Fruit fly (Drosophila melanogaster) whole organism, embryonic: ENCODE data around the gene CG12661.

ENCODE experiments used
- CG10366 ChIP-seq: fragments of 200-800 bp; sonication (Bioruptor generic); IDR thresholded peaks from 2 replicates; pipeline ENCODE4 v1.3.6; 2022; ENCODE audit warnings: missing biosample characterization, missing genetic modification characterization
- CG11093 ChIP-seq: fragments of 200-800 bp; sonication (Bioruptor generic); IDR thresholded peaks from 3 replicates; pipeline ENCODE4 v1.3.6; 2022; ENCODE audit warnings: missing biosample characterization, missing genetic modification characterization
- CG12391 ChIP-seq: fragments of 200-800 bp; sonication (Bioruptor generic); optimal IDR thresholded peaks from 3 replicates; lab custom pipeline; 2018; ENCODE audit warnings: missing biosample characterization, mild to moderate bottlenecking, missing genetic modification characterization, moderate library complexity
- CG12659 ChIP-seq: fragments of 200-800 bp; sonication (Bioruptor generic); optimal IDR thresholded peaks from 3 replicates; lab custom pipeline; 2017; ENCODE audit warnings: mild to moderate bottlenecking, missing biosample characterization, missing genetic modification reagents, missing genetic modification characterization
- CG12769 ChIP-seq: fragments of 200-800 bp; sonication (Bioruptor generic); optimal IDR thresholded peaks from 2 replicates; lab custom pipeline; 2019; ENCODE audit warnings: missing biosample characterization, mild to moderate bottlenecking, missing genetic modification characterization, moderate library complexity
- CG13287 ChIP-seq: fragments of 200-800 bp; sonication (Bioruptor generic); IDR thresholded peaks from 2 replicates; pipeline ENCODE4 v1.3.6; 2022; ENCODE audit warnings: missing biosample characterization, missing genetic modification characterization; ENCODE audit not compliant: partially characterized antibody
- CG14014 ChIP-seq: fragments of 200-800 bp; sonication (Bioruptor generic); IDR thresholded peaks from 2 replicates; pipeline ENCODE4 v1.3.6; 2022; ENCODE audit warnings: missing biosample characterization, missing genetic modification characterization
- CG14710 ChIP-seq: fragments of 200-800 bp; sonication (Bioruptor generic); optimal IDR thresholded peaks from 3 replicates; lab custom pipeline; 2019; ENCODE audit warnings: missing biosample characterization, mild to moderate bottlenecking, missing genetic modification characterization, moderate library complexity
- CG17328 ChIP-seq: fragments of 200-800 bp; sonication (Bioruptor generic); IDR thresholded peaks from 2 replicates; pipeline ENCODE4 v1.3.6; 2022; ENCODE audit warnings: missing biosample characterization, missing genetic modification characterization
- CG17359 ChIP-seq: fragments of 200-800 bp; sonication (Bioruptor generic); optimal IDR thresholded peaks from 3 replicates; lab custom pipeline; 2018; ENCODE audit warnings: missing biosample characterization, mild to moderate bottlenecking, missing genetic modification characterization, moderate library complexity
- CG17612 ChIP-seq: fragments of 200-800 bp; sonication (Bioruptor generic); IDR thresholded peaks from 2 replicates; pipeline ENCODE4 v1.3.6; 2022; ENCODE audit warnings: missing biosample characterization, missing genetic modification characterization
- CG30403 ChIP-seq: fragments of 200-800 bp; sonication (Bioruptor generic); optimal IDR thresholded peaks from 3 replicates; lab custom pipeline; 2016; ENCODE audit warnings: missing biosample characterization, missing genetic modification characterization
- CG30431 ChIP-seq: fragments of 200-800 bp; sonication (Bioruptor generic); optimal IDR thresholded peaks from 2 replicates; lab custom pipeline; 2017; ENCODE audit warnings: missing biosample characterization, missing genetic modification characterization
- CG32772 ChIP-seq: fragments of 200-800 bp; sonication (Bioruptor generic); IDR thresholded peaks from 2 replicates; pipeline ENCODE4 v1.3.6; 2022; ENCODE audit warnings: missing biosample characterization, missing genetic modification characterization
- CG3407 ChIP-seq: fragments of 200-800 bp; sonication (Bioruptor generic); optimal IDR thresholded peaks from 2 replicates; lab custom pipeline; 2018; ENCODE audit warnings: missing biosample characterization, mild to moderate bottlenecking, missing genetic modification characterization
- CG34422 ChIP-seq: fragments of 200-800 bp; sonication (Bioruptor generic); IDR thresholded peaks from 3 replicates; pipeline ENCODE4 v1.3.6; 2022; ENCODE audit warnings: missing biosample characterization, missing genetic modification characterization
- CG4404 ChIP-seq: fragments of 200-800 bp; sonication (Bioruptor generic); IDR thresholded peaks from 2 replicates; pipeline ENCODE4 v1.3.6; 2022; ENCODE audit warnings: missing biosample characterization, missing genetic modification characterization
- CG6689 ChIP-seq: fragments of 200-800 bp; sonication (Bioruptor generic); IDR thresholded peaks from 2 replicates; pipeline ENCODE4 v1.3.6; 2022; ENCODE audit warnings: missing biosample characterization, missing genetic modification characterization
- CG8478 ChIP-seq: fragments of >200 bp; optimal IDR thresholded peaks from 2 replicates; lab custom pipeline; 2018
- CG9437 ChIP-seq: fragments of 200-800 bp; sonication (Bioruptor generic); optimal IDR thresholded peaks from 2 replicates; lab custom pipeline; 2018; ENCODE audit warnings: missing biosample characterization, mild to moderate bottlenecking, missing genetic modification characterization
- Dbx ChIP-seq: fragments of 200-800 bp; sonication (Bioruptor generic); IDR thresholded peaks from 3 replicates; pipeline ENCODE4 v1.3.6; 2022; ENCODE audit warnings: missing biosample characterization, missing genetic modification characterization
- Dip3 ChIP-seq: fragments of 200-800 bp; sonication (Bioruptor generic); optimal IDR thresholded peaks from 3 replicates; lab custom pipeline; 2016; ENCODE audit warnings: missing biosample characterization, missing genetic modification characterization
- Doc3 ChIP-seq: fragments of 200-800 bp; sonication (Bioruptor generic); IDR thresholded peaks from 3 replicates; pipeline ENCODE4 v1.3.6; 2022; ENCODE audit warnings: missing biosample characterization, missing genetic modification characterization; ENCODE audit not compliant: partially characterized antibody
- E2f1 ChIP-seq: fragments of 200-800 bp; sonication (Bioruptor generic); IDR thresholded peaks from 2 replicates; pipeline ENCODE4 v1.3.6; 2022; ENCODE audit warnings: missing biosample characterization, missing genetic modification characterization
- ERR ChIP-seq: fragments of 200-800 bp; sonication (Bioruptor generic); optimal IDR thresholded peaks from 2 replicates; lab custom pipeline; 2016; ENCODE audit warnings: missing biosample characterization, missing genetic modification characterization
- Hand ChIP-seq: fragments of 200-800 bp; sonication (Bioruptor generic); optimal IDR thresholded peaks from 2 replicates; lab custom pipeline; 2017; ENCODE audit warnings: mild to moderate bottlenecking, missing biosample characterization, missing genetic modification reagents, missing genetic modification characterization
- HmgD ChIP-seq: fragments of 200-800 bp; sonication (Bioruptor generic); optimal IDR thresholded peaks from 3 replicates; lab custom pipeline; 2016; ENCODE audit warnings: missing biosample characterization, missing genetic modification characterization
- Max ChIP-seq: fragments of 200-800 bp; sonication (Bioruptor generic); optimal IDR thresholded peaks from 2 replicates; lab custom pipeline; 2016; ENCODE audit warnings: missing biosample characterization, mild to moderate bottlenecking, missing genetic modification characterization
- Nf-YA ChIP-seq: fragments of 200-800 bp; sonication (Bioruptor generic); IDR thresholded peaks from 2 replicates; pipeline ENCODE4 v1.3.6; 2022; ENCODE audit warnings: missing biosample characterization, missing genetic modification characterization
- Ptx1 ChIP-seq: fragments of 200-800 bp; sonication (Bioruptor generic); IDR thresholded peaks from 2 replicates; pipeline ENCODE4 v1.3.6; 2022; ENCODE audit warnings: missing biosample characterization, missing genetic modification characterization
- Sox102F ChIP-seq: fragments of 200-800 bp; sonication (Bioruptor generic); optimal IDR thresholded peaks from 2 replicates; lab custom pipeline; 2018; ENCODE audit warnings: missing biosample characterization, mild to moderate bottlenecking, missing genetic modification characterization, moderate library complexity
- Ssrp ChIP-seq: fragments of 200-800 bp; sonication (Bioruptor generic); optimal IDR thresholded peaks from 2 replicates; lab custom pipeline; 2018; ENCODE audit warnings: missing biosample characterization, mild to moderate bottlenecking, missing genetic modification characterization, moderate library complexity
- TFAM ChIP-seq: fragments of 200-800 bp; sonication (Bioruptor generic); optimal IDR thresholded peaks from 2 replicates; lab custom pipeline; 2017; ENCODE audit warnings: missing biosample characterization, missing genetic modification characterization, inconsistent platforms
- Xrp1 ChIP-seq: fragments of 200-800 bp; sonication (Bioruptor generic); IDR thresholded peaks from 2 replicates; pipeline ENCODE4 v1.3.6; 2022; ENCODE audit warnings: missing biosample characterization, missing genetic modification characterization
- ab ChIP-seq: fragments of 200-800 bp; sonication (Bioruptor generic); optimal IDR thresholded peaks from 2 replicates; lab custom pipeline; 2016; ENCODE audit warnings: missing biosample characterization, missing genetic modification characterization
- aop ChIP-seq: fragments of 200-800 bp; sonication (Bioruptor generic); IDR thresholded peaks from 2 replicates; pipeline ENCODE4 v1.3.6; 2022; ENCODE audit warnings: missing biosample characterization, missing genetic modification characterization
- az2 ChIP-seq: fragments of 200-800 bp; sonication (Bioruptor generic); optimal IDR thresholded peaks from 3 replicates; lab custom pipeline; 2016; ENCODE audit warnings: missing biosample characterization, missing genetic modification characterization
- bcd ChIP-seq: fragments of 200-800 bp; sonication (Bioruptor generic); optimal IDR thresholded peaks from 2 replicates; lab custom pipeline; 2017; ENCODE audit warnings: missing biosample characterization, mild to moderate bottlenecking, missing genetic modification characterization
- ci ChIP-seq: fragments of 200-800 bp; sonication (Bioruptor generic); IDR thresholded peaks from 3 replicates; pipeline ENCODE4 v1.3.6; 2022; ENCODE audit warnings: missing biosample characterization, missing genetic modification characterization
- croc ChIP-seq: fragments of 200-800 bp; sonication (Bioruptor generic); conservative IDR thresholded peaks from 3 replicates; pipeline ENCODE4 v1.3.6; 2022; ENCODE audit warnings: missing biosample characterization, missing genetic modification characterization
- crol ChIP-seq: fragments of 200-800 bp; sonication (Bioruptor generic); IDR thresholded peaks from 2 replicates; pipeline ENCODE4 v1.3.6; 2022; ENCODE audit warnings: missing biosample characterization, missing genetic modification characterization
- fd3F ChIP-seq: fragments of 200-800 bp; sonication (Bioruptor generic); optimal IDR thresholded peaks from 2 replicates; lab custom pipeline; 2018; ENCODE audit warnings: missing biosample characterization, mild to moderate bottlenecking, missing genetic modification characterization, moderate library complexity
- hbn ChIP-seq: fragments of 200-800 bp; sonication (Bioruptor generic); IDR thresholded peaks from 2 replicates; pipeline ENCODE4 v1.3.6; 2022; ENCODE audit warnings: missing biosample characterization, missing genetic modification characterization; ENCODE audit not compliant: partially characterized antibody
- pan ChIP-seq, 4 experiments: fragments of >200 bp in 3 of 4; fragments of 200-800 bp in 1 of 4; sonication (Bioruptor generic) in 1 of 4; optimal IDR thresholded peaks in 3 of 4; IDR thresholded peaks in 1 of 4; 2 replicates each; pipeline versions ENCODE4 v1.3.6 to Lab custom; 2017 to 2022; ENCODE audit warnings: missing biosample characterization in 2 of 4, missing genetic modification characterization in 2 of 4, mixed read lengths in 1 of 4
- peb ChIP-seq: fragments of 200-800 bp; sonication (Bioruptor generic); IDR thresholded peaks from 2 replicates; pipeline ENCODE4 v1.3.6; 2022; ENCODE audit warnings: missing biosample characterization, missing genetic modification characterization
- ro ChIP-seq: fragments of 200-800 bp; sonication (Bioruptor generic); IDR thresholded peaks from 2 replicates; pipeline ENCODE4 v1.3.6; 2022; ENCODE audit warnings: missing biosample characterization, missing genetic modification characterization
- sd ChIP-seq: fragments of 200-800 bp; sonication (Bioruptor generic); optimal IDR thresholded peaks from 3 replicates; lab custom pipeline; 2018; ENCODE audit warnings: missing biosample characterization, mild to moderate bottlenecking, missing genetic modification characterization, moderate library complexity
- stwl ChIP-seq: fragments of 200-800 bp; sonication (Bioruptor generic); optimal IDR thresholded peaks from 3 replicates; lab custom pipeline; 2018; ENCODE audit warnings: missing biosample characterization, mild to moderate bottlenecking, missing genetic modification characterization, moderate library complexity
- vfl ChIP-seq: fragments of 200-800 bp; sonication (Bioruptor generic); optimal IDR thresholded peaks from 2 replicates; lab custom pipeline; 2016; ENCODE audit warnings: missing biosample characterization, missing genetic modification characterization
- wek ChIP-seq: fragments of 200-800 bp; sonication (Bioruptor generic); optimal IDR thresholded peaks from 3 replicates; lab custom pipeline; 2018; ENCODE audit warnings: missing biosample characterization, mild to moderate bottlenecking, missing genetic modification characterization, moderate library complexity
- yki ChIP-seq: fragments of >200 bp; optimal IDR thresholded peaks from 3 replicates; lab custom pipeline; 2018

CG12661 gene

DNA sequence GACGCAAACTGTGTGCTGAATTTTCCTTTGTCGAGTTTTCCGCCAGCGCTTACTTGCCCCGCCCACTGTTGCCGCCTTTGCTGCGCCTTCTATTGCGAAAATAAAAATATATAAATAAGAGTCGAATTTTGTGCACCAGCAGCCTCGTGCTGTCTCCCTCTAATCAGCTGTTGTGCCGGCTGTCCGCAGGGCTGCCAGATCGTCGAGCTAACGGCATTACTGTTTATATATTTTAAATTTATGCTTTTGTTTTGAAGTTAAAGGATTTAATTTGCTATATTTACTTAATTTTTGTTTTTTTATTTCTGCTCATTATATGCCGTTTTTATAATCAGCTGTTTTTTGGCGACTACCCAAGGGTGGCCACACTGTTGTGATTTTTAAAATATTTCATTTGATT, 23.4 kb downstream of the CG12661 start, which contains the start of gene Uros1 (continued):
- TF ChIP-seq HmgD (no peak), CG17328 (GFP tag; lab: Robert Waterston, UW) (0 out of 2 replicates have a peak, but pooled peaks have one; percentile 17), Hand (GFP tag; lab: Kevin White, UChicago) (no peak), CG12391 (peak; percentile 34), Xrp1 (GFP tag; lab: Robert Waterston, UW) (peak; percentile 70), CG9437 (GFP tag; lab: Kevin White, UChicago) (no peak), hbn (GFP tag; lab: Robert Waterston, UW) (peak; percentile 38; the same call in 1 of the 2 replicates), Dbx (GFP tag; lab: Robert Waterston, UW) (0 out of 3 replicates have a peak, but pooled peaks have one; percentile 23), CG12659 (peak; percentile 42), stwl (peak; percentile 43), CG8478 (lab: Kevin White, UChicago) (no peak), CG6689 (peak; percentile 49), sd (tag; lab: Kevin White, UChicago) (no peak), Nf-YA (GFP tag; lab: Robert Waterston, UW) (no peak), CG11093 (GFP tag; lab: Robert Waterston, UW) (0 out of 3 replicates have a peak, but pooled peaks have one; percentile 37), CG3407 (GFP tag; lab: Kevin White, UChicago) (no peak), Sox102F (GFP tag; lab: Kevin White, UChicago) (peak; percentile 13), wek (no peak), pan (optimal IDR thresholded peaks at IDR 0.05; lab: Kevin White, UChicago) (no peak), pan (GFP tag; optimal IDR thresholded peaks at IDR 0.05 in 1 of 2, IDR thresholded peaks at IDR 0.05 in 1 of 2) (peak in 1 of 2 experiments; percentile 74), CG14014 (peak; percentile 55; the same call in 1 of the 2 replicates), CG17612 (GFP tag; lab: Robert Waterston, UW) (no peak), CG34422 (GFP tag; lab: Robert Waterston, UW) (peak; percentile 66; the same call in 1 of the 3 replicates), aop (GFP tag; lab: Robert Waterston, UW) (no peak), CG14710 (tag; lab: Kevin White, UChicago) (peak; percentile 55), TFAM (GFP tag; lab: Kevin White, UChicago) (no peak), croc (GFP tag; lab: Robert Waterston, UW) (no peak), CG30403 (GFP tag; lab: Kevin White, UChicago) (peak; percentile 12), Ssrp (tag; lab: Kevin White, UChicago) (no peak), CG17359 (peak; percentile 5), E2f1 (peak; percentile 40; the same call in 1 of the 2 replicates), CG12769 (no peak), Doc3 (GFP tag; lab: Robert Waterston, UW) (0 out of 3 replicates have a peak, but pooled peaks have one; percentile 26), ci (peak; percentile 62; the same call in 1 of the 3 replicates), peb (GFP tag; lab: Robert Waterston, UW) (0 out of 2 replicates have a peak, but pooled peaks have one; percentile 24), CG4404 (GFP tag; lab: Robert Waterston, UW) (0 out of 2 replicates have a peak, but pooled peaks have one; percentile 22), ab (GFP tag; lab: Kevin White, UChicago) (no peak), CG30431 (GFP tag; lab: Kevin White, UChicago) (no peak), Ptx1 (GFP tag; lab: Robert Waterston, UW) (peak; percentile 71), fd3F (GFP tag; lab: Kevin White, UChicago) (no peak), ERR (GFP tag; lab: Kevin White, UChicago) (no peak), az2 (GFP tag; lab: Kevin White, UChicago) (peak; percentile 6), yki (lab: Kevin White, UChicago) (no peak), bcd (GFP tag; lab: Kevin White, UChicago) (no peak), vfl (GFP tag; lab: Kevin White, UChicago) (no peak), ro (GFP tag; lab: Robert Waterston, UW) (no peak), crol (no peak), CG13287 (GFP tag; lab: Robert Waterston, UW) (peak; percentile 48), Max (GFP tag; lab: Kevin White, UChicago) (peak; percentile 8), CG32772 (GFP tag; lab: Robert Waterston, UW) (peak; percentile 63; the same call in 1 of the 2 replicates), Dip3 (peak; percentile 23), CG10366 (GFP tag; lab: Robert Waterston, UW) (peak; percentile 54)
